Fruit fly (Drosophila melanogaster): ENCODE measurements around the gene Blos4.
A peak's percentile ranks its signal among the peaks of the same experiment; 100 is the strongest.

dm6 chr3L:10869144-10869543 lies 9.7 kb upstream of the Blos4 start:
- peak; percentile 20 for TF ChIP-seq cic (GFP tag; optimal IDR thresholded peaks at IDR 0.05)
- TF ChIP-seq CG11617 (GFP tag; optimal IDR thresholded peaks at IDR 0.05), result no peak
- TF ChIP-seq CG7101 (tag; optimal IDR thresholded peaks at IDR 0.05), result no peak
- no peak for TF ChIP-seq kay (GFP tag; ENCODE audit: borderline replicate concordance)
- TF ChIP-seq bab1 (GFP tag; optimal IDR thresholded peaks at IDR 0.05), result no peak

Measured in whole organism, adult.